Fruit fly (Drosophila melanogaster): ENCODE data around the gene CG8132.

CG8132 gene

DNA sequence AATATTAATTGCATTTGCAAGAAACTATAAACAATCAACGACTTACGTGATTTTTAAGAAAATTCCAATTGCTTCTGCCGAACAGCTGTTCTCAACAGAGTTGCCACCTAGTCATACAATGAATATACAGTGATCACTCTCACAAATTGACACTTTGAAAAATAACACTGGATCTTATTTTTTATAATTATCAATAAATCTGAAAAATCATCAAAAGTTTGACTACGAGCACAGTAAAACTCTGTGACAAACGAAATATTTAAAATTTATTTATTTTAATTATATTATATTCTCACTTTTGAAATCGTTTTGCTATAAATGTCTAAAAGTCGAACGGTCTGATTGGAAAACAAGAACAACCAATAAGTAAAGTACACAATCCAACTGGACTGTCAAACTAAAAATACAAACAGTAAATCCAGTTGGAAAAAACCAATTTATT is 1.3 kb upstream of the CG8132 start, which contains the start of gene CG34117 (continued):
- TF ChIP-seq CG10543 (GFP tag; optimal IDR thresholded peaks at IDR 0.05): peak; percentile 71
- peak; percentile 5; the same call in 1 of the 2 replicates for TF ChIP-seq CG17612 (GFP tag; IDR thresholded peaks at IDR 0.05)
- TF ChIP-seq tx (GFP tag; optimal IDR thresholded peaks at IDR 0.05): peak; percentile 14
- peak; percentile 55; the same call in 2 of the 3 replicates for TF ChIP-seq CG7357 (GFP tag; IDR thresholded peaks at IDR 0.05)
- peak; percentile 17 for TF ChIP-seq dm (GFP tag; optimal IDR thresholded peaks at IDR 0.05)
- peak; percentile 54 for TF ChIP-seq CG2116 (GFP tag; optimal IDR thresholded peaks at IDR 0.05)
- peak; percentile 53 for TF ChIP-seq Dip3 (GFP tag; optimal IDR thresholded peaks at IDR 0.05)
- TF ChIP-seq Ets97D (GFP tag; optimal IDR thresholded peaks at IDR 0.05): peak; percentile 41
- peak; percentile 66 for TF ChIP-seq CG1603 (tag; optimal IDR thresholded peaks at IDR 0.05)
- peak; percentile 68 for TF ChIP-seq fd102C (GFP tag; optimal IDR thresholded peaks at IDR 0.05)
- TF ChIP-seq CG17568 (GFP tag; optimal IDR thresholded peaks at IDR 0.05): peak; percentile 77
- peak; percentile 49 for TF ChIP-seq Hmx (GFP tag; optimal IDR thresholded peaks at IDR 0.05)
- TF ChIP-seq CG10654 (GFP tag; optimal IDR thresholded peaks at IDR 0.05): peak; percentile 76
- peak; percentile 18 for TF ChIP-seq Usf (GFP tag; optimal IDR thresholded peaks at IDR 0.05)
- peak; percentile 67 for TF ChIP-seq Spps (tag; optimal IDR thresholded peaks at IDR 0.05)
- TF ChIP-seq shn (GFP tag; optimal IDR thresholded peaks at IDR 0.05): peak; percentile 0
- TF ChIP-seq tgo (GFP tag; IDR thresholded peaks at IDR 0.05): peak; percentile 82
- peak; percentile 83 for TF ChIP-seq CG14014 (GFP tag; IDR thresholded peaks at IDR 0.05)
- peak; percentile 79 for TF ChIP-seq CG13296 (GFP tag; optimal IDR thresholded peaks at IDR 0.05)
- peak; percentile 72 for TF ChIP-seq stc (GFP tag; IDR thresholded peaks at IDR 0.05)
- TF ChIP-seq Myb (GFP tag; optimal IDR thresholded peaks at IDR 0.05): no peak
- TF ChIP-seq ranshi (GFP tag; IDR thresholded peaks at IDR 0.05): peak; percentile 87
- TF ChIP-seq ssp (GFP tag; IDR thresholded peaks at IDR 0.05): peak; percentile 71
- peak; percentile 6 for TF ChIP-seq Lhr (GFP tag; optimal IDR thresholded peaks at IDR 0.05)
- peak; percentile 4 for TF ChIP-seq tup (GFP tag; optimal IDR thresholded peaks at IDR 0.05)
- TF ChIP-seq CG15514 (GFP tag; optimal IDR thresholded peaks at IDR 0.05): peak; percentile 67
- TF ChIP-seq CG11560 (tag; IDR thresholded peaks at IDR 0.05): 0 out of 3 replicates have a peak, but pooled peaks have one; percentile 28
- TF ChIP-seq Poxn (GFP tag; IDR thresholded peaks at IDR 0.05): peak; percentile 12; the same call in 1 of the 2 replicates
- TF ChIP-seq sug (tag; optimal IDR thresholded peaks at IDR 0.05): peak; percentile 83
- peak; percentile 79 for TF ChIP-seq nmo (GFP tag; optimal IDR thresholded peaks at IDR 0.05)
- TF ChIP-seq CG1602 (GFP tag; optimal IDR thresholded peaks at IDR 0.05): peak; percentile 78
- peak; percentile 61 for TF ChIP-seq MESR4 (GFP tag; optimal IDR thresholded peaks at IDR 0.05)
- no peak for TF ChIP-seq CG6791 (GFP tag; IDR thresholded peaks at IDR 0.05; ENCODE audit: partially characterized antibody)
- no peak for TF ChIP-seq Tbp (GFP tag; optimal IDR thresholded peaks at IDR 0.05)
- TF ChIP-seq gem (tag; optimal IDR thresholded peaks at IDR 0.05): peak; percentile 90
- peak; percentile 81 for TF ChIP-seq unpg (GFP tag; optimal IDR thresholded peaks at IDR 0.05)
- TF ChIP-seq CG15479 (GFP tag; optimal IDR thresholded peaks at IDR 0.05): no peak
- TF ChIP-seq Mrtf (GFP tag; IDR thresholded peaks at IDR 0.05): peak; percentile 36; the same call in 2 of the 3 replicates
- peak; percentile 41 for TF ChIP-seq MTF-1 (GFP tag; optimal IDR thresholded peaks at IDR 0.05; ENCODE audit: borderline replicate concordance)
- no peak for TF ChIP-seq pita (GFP tag; optimal IDR thresholded peaks at IDR 0.05)
- TF ChIP-seq YL-1 (GFP tag; optimal IDR thresholded peaks at IDR 0.05): peak; percentile 59
- TF ChIP-seq Sox100B (GFP tag; optimal IDR thresholded peaks at IDR 0.05): peak; percentile 77
- TF ChIP-seq hth (optimal IDR thresholded peaks at IDR 0.05): no peak
- TF ChIP-seq Hr51 (GFP tag; optimal IDR thresholded peaks at IDR 0.05): peak; percentile 53 to 83
- peak; percentile 58 for TF ChIP-seq Rx (GFP tag; IDR thresholded peaks at IDR 0.05)
- TF ChIP-seq Dek (tag; optimal IDR thresholded peaks at IDR 0.05): peak; percentile 85
- TF ChIP-seq CG17186 (GFP tag; optimal IDR thresholded peaks at IDR 0.05): peak; percentile 13
- TF ChIP-seq CG18476 (GFP tag; optimal IDR thresholded peaks at IDR 0.05): peak; percentile 80
- peak; percentile 84 for TF ChIP-seq CG15696 (tag; optimal IDR thresholded peaks at IDR 0.05)
- no peak for TF ChIP-seq dati (GFP tag; IDR thresholded peaks at IDR 0.05)
